Worm (Caenorhabditis elegans): ENCODE data around the gene daf-36.

The daf-36 gene

ce11 chrV:10204863-10205338 is 20.6 kb downstream of the daf-36 start, which contains the start of the genes ZK856.19 and ZK856.11:
Gene ZK856.19 (minus strand): TSS chrV:10204913.
Gene ZK856.11 (minus strand): TSS chrV:10204938.
- peak; percentile 59 for TF ChIP-seq nhr-6 (tag; optimal IDR thresholded peaks at IDR 0.05)
- no peak for TF ChIP-seq daf-8 (GFP tag; IDR thresholded peaks at IDR 0.05)
- no peak for TF ChIP-seq lin-13 (GFP tag; optimal IDR thresholded peaks at IDR 0.05)
- peak; percentile 35 for TF ChIP-seq hlh-11 (tag; optimal IDR thresholded peaks at IDR 0.05)
- peak; percentile 72 for TF ChIP-seq mes-2 (tag; optimal IDR thresholded peaks at IDR 0.05; ENCODE audit: poor library complexity, severe bottlenecking)
- TF ChIP-seq dpl-1 (GFP tag; optimal IDR thresholded peaks at IDR 0.05): peak; percentile 57
- TF ChIP-seq daf-16 (GFP tag; optimal IDR thresholded peaks at IDR 0.05): no peak
- peak; percentile 26 for TF ChIP-seq daf-16 (tag; optimal IDR thresholded peaks at IDR 0.05)
- no peak for TF ChIP-seq attf-4 (tag; optimal IDR thresholded peaks at IDR 0.05)
- TF ChIP-seq arid-1 (GFP tag; conservative IDR thresholded peaks at IDR 0.05): 0 out of 2 replicates have a peak, but pooled peaks have one; percentile 31
- TF ChIP-seq dve-1 (tag; optimal IDR thresholded peaks at IDR 0.05; ENCODE audit: insufficient read depth): peak; percentile 44
- peak; percentile 62 for TF ChIP-seq rbr-2 (tag; optimal IDR thresholded peaks at IDR 0.05)
- TF ChIP-seq hmg-1.1 (GFP tag; IDR thresholded peaks at IDR 0.05): 0 out of 2 replicates have a peak, but pooled peaks have one; percentile 23
- TF ChIP-seq nhr-48 (tag; optimal IDR thresholded peaks at IDR 0.05): peak; percentile 40
- peak; percentile 47 for TF ChIP-seq nhr-28 (tag; optimal IDR thresholded peaks at IDR 0.05)
- no peak for TF ChIP-seq unc-39 (tag; optimal IDR thresholded peaks at IDR 0.05)
- TF ChIP-seq tra-1 (GFP tag; IDR thresholded peaks at IDR 0.05): no peak
- peak; percentile 64 for TF ChIP-seq nhr-102 (tag; optimal IDR thresholded peaks at IDR 0.05)
- no peak for TF ChIP-seq Y48G9A.11 (GFP tag; IDR thresholded peaks at IDR 0.05)
- peak; percentile 37 for TF ChIP-seq ama-1 (optimal IDR thresholded peaks at IDR 0.05)
- TF ChIP-seq tag-97 (GFP tag; IDR thresholded peaks at IDR 0.05): no peak
- peak; percentile 42; the same call in 1 of the 2 replicates for TF ChIP-seq dmd-6 (GFP tag; IDR thresholded peaks at IDR 0.05)
- peak; percentile 70 for TF ChIP-seq lin-38 (GFP tag; IDR thresholded peaks at IDR 0.05)
- peak; percentile 42 for TF ChIP-seq T20F7.1 (GFP tag; optimal IDR thresholded peaks at IDR 0.05)
- TF ChIP-seq duxl-1 (tag; optimal IDR thresholded peaks at IDR 0.05; ENCODE audit: poor library complexity): peak; percentile 74
- TF ChIP-seq lsy-2 (tag; optimal IDR thresholded peaks at IDR 0.05): peak in 1 of 2 experiments; percentile 85
- TF ChIP-seq nhr-11 (tag; optimal IDR thresholded peaks at IDR 0.05): peak; percentile 11
- peak; percentile 24 for TF ChIP-seq hlh-30 (tag; optimal IDR thresholded peaks at IDR 0.05; ENCODE audit: insufficient read depth)
- TF ChIP-seq mep-1 (tag; optimal IDR thresholded peaks at IDR 0.05): peak; percentile 57
- TF ChIP-seq zip-11 (GFP tag; IDR thresholded peaks at IDR 0.05): no peak
- peak; percentile 10 for TF ChIP-seq nhr-77 (tag; optimal IDR thresholded peaks at IDR 0.05)
- no peak for TF ChIP-seq zip-2 (tag; optimal IDR thresholded peaks at IDR 0.05)
- peak; percentile 13 for TF ChIP-seq R02D3.7 (tag; optimal IDR thresholded peaks at IDR 0.05)
- TF ChIP-seq nhr-237 (tag; optimal IDR thresholded peaks at IDR 0.05): no peak

- TF ChIP-seq lin-1 (GFP tag; IDR thresholded peaks at IDR 0.05) (0 out of 2 replicates have a peak, but pooled peaks have one; percentile 42), nhr-77 (tag; optimal IDR thresholded peaks at IDR 0.05) (no peak), unc-62 (GFP tag; optimal IDR thresholded peaks at IDR 0.05 in 1 of 2) (no peak), unc-62 (tag; optimal IDR thresholded peaks at IDR 0.05) (no peak), spr-3 (GFP tag; optimal IDR thresholded peaks at IDR 0.05) (no peak), spr-1 (tag; optimal IDR thresholded peaks at IDR 0.05) (no peak), mep-1 (tag; optimal IDR thresholded peaks at IDR 0.05) (peak; percentile 14), tra-1 (GFP tag; IDR thresholded peaks at IDR 0.05) (no peak), lin-15B (tag; optimal IDR thresholded peaks at IDR 0.05) (no peak), nhr-42 (GFP tag; IDR thresholded peaks at IDR 0.05) (no peak), T20F7.1 (GFP tag; optimal IDR thresholded peaks at IDR 0.05) (peak; percentile 23), ZK546.5 (tag; optimal IDR thresholded peaks at IDR 0.05) (no peak), D1046.2 (GFP tag; IDR thresholded peaks at IDR 0.05) (no peak), pqm-1 (tag; optimal IDR thresholded peaks at IDR 0.05) (peak; percentile 84), duxl-1 (tag; optimal IDR thresholded peaks at IDR 0.05; ENCODE audit: poor library complexity) (peak; percentile 26), jun-1 (tag; optimal IDR thresholded peaks at IDR 0.05) (no peak), lir-3 (tag; optimal IDR thresholded peaks at IDR 0.05) (no peak), F49E8.2 (tag; optimal IDR thresholded peaks at IDR 0.05; ENCODE audit: borderline replicate concordance) (no peak), hlh-30 (tag; optimal IDR thresholded peaks at IDR 0.05; ENCODE audit: insufficient read depth) (peak; percentile 39), nhr-28 (tag; optimal IDR thresholded peaks at IDR 0.05) (peak; percentile 81), dmd-6 (GFP tag; IDR thresholded peaks at IDR 0.05) (peak; percentile 33; the same call in 1 of the 2 replicates), dve-1 (tag; optimal IDR thresholded peaks at IDR 0.05; ENCODE audit: insufficient read depth) (peak; percentile 60), daf-16 (GFP tag; optimal IDR thresholded peaks at IDR 0.05) (no peak), daf-16 (tag; optimal IDR thresholded peaks at IDR 0.05) (peak; percentile 92), lim-7 (GFP tag; IDR thresholded peaks at IDR 0.05) (no peak), ceh-28 (tag; optimal IDR thresholded peaks at IDR 0.05) (peak; percentile 64)
These were observed 22.0 kb downstream of the daf-36 start, which contains the start of gene chpf-1 for ce11 chrV:10203435-10204009. Gene chpf-1 (minus strand): TSS chrV:10203485.
